Worm (Caenorhabditis elegans) whole organism, L1 larva: ENCODE measurements around the gene srh-300.

Source experiments
- C04F5.9 ChIP-seq: sonication (generic microtip); optimal IDR thresholded peaks from 2 replicates; lab custom pipeline; 2016; ENCODE audit warnings: missing genetic modification characterization, missing compliant biosample characterization
- elt-3 ChIP-seq, 6 experiments: fragments of 150-350 bp in 1 of 6; sonication (generic microtip); optimal IDR thresholded peaks; 2 replicates each; lab custom pipeline; 2017 to 2018; ENCODE audit warnings: missing biosample characterization in 6 of 6, missing genetic modification characterization in 6 of 6, inconsistent platforms in 1 of 6
- hpl-2 ChIP-seq: fragments of 150-350 bp; optimal IDR thresholded peaks from 2 replicates; lab custom pipeline; 2014; ENCODE audit warnings: missing biosample characterization, missing genetic modification reagents, missing genetic modification characterization
- lsy-2 ChIP-seq, 2 experiments: fragments of 150-350 bp; optimal IDR thresholded peaks; 2 replicates each; lab custom pipeline; 2014; ENCODE audit warnings: missing biosample characterization in 2 of 2, missing genetic modification characterization in 2 of 2
- mep-1 ChIP-seq: fragments of 150-350 bp; optimal IDR thresholded peaks from 2 replicates; lab custom pipeline; 2014; ENCODE audit warnings: missing biosample characterization, missing genetic modification characterization
- nhr-76 ChIP-seq: sonication (generic microtip); optimal IDR thresholded peaks from 2 replicates; lab custom pipeline; 2017; ENCODE audit warnings: missing biosample characterization, missing genetic modification characterization
- snpc-4 ChIP-seq: fragments of 150-350 bp; optimal IDR thresholded peaks from 2 replicates; lab custom pipeline; 2014; ENCODE audit warnings: missing biosample characterization, missing genetic modification characterization
- sptf-1 ChIP-seq: fragments of 150-350 bp; optimal IDR thresholded peaks from 2 replicates; lab custom pipeline; 2014; ENCODE audit warnings: missing biosample characterization, missing genetic modification characterization
- unc-62 ChIP-seq: fragments of 150-350 bp; optimal IDR thresholded peaks from 2 replicates; lab custom pipeline; 2014; ENCODE audit warnings: missing biosample characterization, missing genetic modification reagents, missing genetic modification characterization
- vab-15 ChIP-seq: sonication (generic microtip); optimal IDR thresholded peaks from 2 replicates; lab custom pipeline; 2017; ENCODE audit warnings: missing genotype, mild to moderate bottlenecking, missing genetic modification characterization, missing compliant biosample characterization
- xbp-1 ChIP-seq: sonication (generic microtip); optimal IDR thresholded peaks from 2 replicates; lab custom pipeline; 2016; ENCODE audit warnings: missing genetic modification characterization, missing compliant biosample characterization
- zag-1 ChIP-seq: fragments of 150-350 bp; optimal IDR thresholded peaks from 2 replicates; lab custom pipeline; 2014; ENCODE audit warnings: missing biosample characterization, missing genetic modification characterization
- ztf-11 ChIP-seq, 2 experiments: sonication (generic microtip); optimal IDR thresholded peaks; 2 replicates each; lab custom pipeline; 2016 to 2017; ENCODE audit warnings: missing genetic modification characterization in 2 of 2, missing biosample characterization in 1 of 2, missing compliant biosample characterization in 1 of 2
- ztf-4 ChIP-seq: fragments of 150-350 bp; optimal IDR thresholded peaks from 2 replicates; lab custom pipeline; 2014; ENCODE audit warnings: missing biosample characterization, missing genetic modification characterization

ce11 chrV:17790191-17790590, 31.7 kb upstream of the srh-300 start, which contains the start of gene srh-290:
- TF ChIP-seq elt-3 (tag; optimal IDR thresholded peaks at IDR 0.05; lab: Kevin White, UChicago) (no peak), snpc-4 (tag; lab: Kevin White, UChicago) (no peak), hpl-2 (GFP tag; lab: Kevin White, UChicago) (no peak), mep-1 (tag; lab: Kevin White, UChicago) (no peak), lsy-2 (tag; optimal IDR thresholded peaks at IDR 0.05; lab: Kevin White, UChicago) (no peak), sptf-1 (tag; lab: Kevin White, UChicago) (no peak), C04F5.9 (tag; lab: Kevin White, UChicago) (no peak), xbp-1 (tag; lab: Kevin White, UChicago) (no peak), vab-15 (tag; lab: Kevin White, UChicago) (no peak), ztf-4 (tag; lab: Kevin White, UChicago) (no peak), unc-62 (GFP tag; lab: Kevin White, UChicago) (no peak), nhr-76 (tag; lab: Kevin White, UChicago) (no peak), ztf-11 (tag; optimal IDR thresholded peaks at IDR 0.05; lab: Kevin White, UChicago) (no peak), zag-1 (tag; lab: Kevin White, UChicago) (no peak)
